Fruit fly (Drosophila melanogaster) whole organism, embryonic: ENCODE data around the gene CG7069.

Experiments used
- Adf1 ChIP-seq: fragments of 200-800 bp; sonication (Bioruptor generic); IDR thresholded peaks from 2 replicates; pipeline ENCODE4 v1.3.6; 2022; ENCODE audit warnings: missing biosample characterization, missing genetic modification characterization
- Atf6 ChIP-seq: fragments of 200-800 bp; sonication (Bioruptor generic); IDR thresholded peaks from 2 replicates; pipeline ENCODE4 v1.3.6; 2022; ENCODE audit warnings: missing biosample characterization, missing genetic modification characterization
- CG10543 ChIP-seq: fragments of 200-800 bp; sonication (Bioruptor generic); optimal IDR thresholded peaks from 3 replicates; lab custom pipeline; 2017; ENCODE audit warnings: missing biosample characterization, mild to moderate bottlenecking, missing genetic modification characterization, moderate library complexity
- CG10654 ChIP-seq: fragments of 200-800 bp; sonication (Bioruptor generic); optimal IDR thresholded peaks from 2 replicates; lab custom pipeline; 2016; ENCODE audit warnings: missing biosample characterization, missing genetic modification characterization
- CG11560 ChIP-seq: fragments of 200-800 bp; sonication (Bioruptor generic); IDR thresholded peaks from 3 replicates; pipeline ENCODE4 v1.3.6; 2022; ENCODE audit warnings: missing biosample characterization, missing genetic modification characterization
- CG14014 ChIP-seq: fragments of 200-800 bp; sonication (Bioruptor generic); IDR thresholded peaks from 2 replicates; pipeline ENCODE4 v1.3.6; 2022; ENCODE audit warnings: missing biosample characterization, missing genetic modification characterization
- CG1529 ChIP-seq: fragments of 200-800 bp; sonication (Bioruptor generic); optimal IDR thresholded peaks from 3 replicates; lab custom pipeline; 2018; ENCODE audit warnings: missing biosample characterization, missing genetic modification characterization
- CG15696 ChIP-seq: fragments of 200-800 bp; sonication (Bioruptor generic); optimal IDR thresholded peaks from 2 replicates; lab custom pipeline; 2019; ENCODE audit warnings: missing biosample characterization, mild to moderate bottlenecking, missing genetic modification characterization, moderate library complexity
- CG2129 ChIP-seq: fragments of 200-800 bp; sonication (Bioruptor generic); IDR thresholded peaks from 2 replicates; pipeline ENCODE4 v1.3.6; 2022; ENCODE audit warnings: missing biosample characterization, missing genetic modification characterization; ENCODE audit not compliant: partially characterized antibody
- CG2199 ChIP-seq: fragments of 200-800 bp; sonication (Bioruptor generic); IDR thresholded peaks from 3 replicates; pipeline ENCODE4 v1.3.6; 2022; ENCODE audit warnings: missing biosample characterization, missing genetic modification characterization
- CG3065 ChIP-seq: fragments of 200-800 bp; sonication (Bioruptor generic); optimal IDR thresholded peaks from 2 replicates; lab custom pipeline; 2016; ENCODE audit warnings: missing biosample characterization, missing genetic modification characterization
- CG32767 ChIP-seq: fragments of 200-800 bp; sonication (Bioruptor generic); IDR thresholded peaks from 2 replicates; pipeline ENCODE4 v1.3.6; 2022; ENCODE audit warnings: missing biosample characterization, missing genetic modification characterization
- CG42726 ChIP-seq: fragments of 200-800 bp; sonication (Bioruptor generic); IDR thresholded peaks from 2 replicates; pipeline ENCODE4 v1.3.6; 2022; ENCODE audit warnings: missing biosample characterization, missing genetic modification characterization; ENCODE audit not compliant: partially characterized antibody
- CG4404 ChIP-seq: fragments of 200-800 bp; sonication (Bioruptor generic); IDR thresholded peaks from 2 replicates; pipeline ENCODE4 v1.3.6; 2022; ENCODE audit warnings: missing biosample characterization, missing genetic modification characterization
- CG4820 ChIP-seq: fragments of 200-800 bp; sonication (Bioruptor generic); optimal IDR thresholded peaks from 3 replicates; lab custom pipeline; 2016; ENCODE audit warnings: missing biosample characterization, missing genetic modification characterization
- CG6272 ChIP-seq: fragments of 200-800 bp; sonication (Bioruptor generic); IDR thresholded peaks from 2 replicates; pipeline ENCODE4 v1.3.6; 2022; ENCODE audit warnings: missing biosample characterization, missing genetic modification characterization
- CG7786 ChIP-seq: fragments of 200-800 bp; sonication (Bioruptor generic); optimal IDR thresholded peaks from 2 replicates; lab custom pipeline; 2016; ENCODE audit warnings: missing biosample characterization, missing genetic modification characterization
- CkIIα-i1 ChIP-seq: fragments of 200-800 bp; sonication (Bioruptor generic); IDR thresholded peaks from 2 replicates; pipeline ENCODE4 v1.3.6; 2022; ENCODE audit warnings: missing biosample characterization, missing genetic modification characterization
- CrebB ChIP-seq: fragments of 200-800 bp; sonication (Bioruptor generic); optimal IDR thresholded peaks from 3 replicates; lab custom pipeline; 2018; ENCODE audit warnings: missing biosample characterization, mild to moderate bottlenecking, missing genetic modification characterization
- Dip2 ChIP-seq: fragments of 200-800 bp; sonication (Bioruptor generic); IDR thresholded peaks from 2 replicates; pipeline ENCODE4 v1.3.6; 2022; ENCODE audit warnings: missing biosample characterization, missing genetic modification characterization
- Ets65A ChIP-seq: fragments of 200-800 bp; sonication (Bioruptor generic); peaks from one replicate; lab custom pipeline; 2016; ENCODE audit warnings: missing biosample characterization, missing genetic modification characterization
- H15 ChIP-seq: fragments of 200-800 bp; sonication (Bioruptor generic); IDR thresholded peaks from 3 replicates; pipeline ENCODE4 v1.3.6; 2022; ENCODE audit warnings: missing biosample characterization, missing genetic modification characterization
- Max ChIP-seq: fragments of 200-800 bp; sonication (Bioruptor generic); optimal IDR thresholded peaks from 2 replicates; lab custom pipeline; 2016; ENCODE audit warnings: missing biosample characterization, mild to moderate bottlenecking, missing genetic modification characterization
- NK7.1 ChIP-seq: fragments of 200-800 bp; sonication (Bioruptor generic); optimal IDR thresholded peaks from 3 replicates; lab custom pipeline; 2016; ENCODE audit warnings: missing biosample characterization, missing genetic modification characterization
- Nf-YA ChIP-seq: fragments of 200-800 bp; sonication (Bioruptor generic); IDR thresholded peaks from 2 replicates; pipeline ENCODE4 v1.3.6; 2022; ENCODE audit warnings: missing biosample characterization, missing genetic modification characterization
- Six4 ChIP-seq: fragments of 200-800 bp; sonication (Bioruptor generic); optimal IDR thresholded peaks from 2 replicates; lab custom pipeline; 2016; ENCODE audit warnings: missing biosample characterization, missing genetic modification characterization
- Stat92E ChIP-seq, 3 experiments: fragments of >200 bp in 2 of 3; fragments of 200-800 bp in 1 of 3; sonication (Bioruptor generic) in 1 of 3; optimal IDR thresholded peaks; 2 replicates each; lab custom pipeline; 2017 to 2019; ENCODE audit warnings: missing biosample characterization in 3 of 3, missing genetic modification characterization in 3 of 3, mild to moderate bottlenecking in 1 of 3, moderate library complexity in 1 of 3
- Taf1 ChIP-seq: fragments of 200-800 bp; sonication (Bioruptor generic); IDR thresholded peaks from 2 replicates; pipeline ENCODE4 v1.3.6; 2022; ENCODE audit warnings: missing biosample characterization, missing genetic modification characterization
- Tbp ChIP-seq: fragments of >200 bp; optimal IDR thresholded peaks from 2 replicates; lab custom pipeline; 2018; ENCODE audit warnings: missing biosample characterization, missing genetic modification characterization
- ash1 ChIP-seq: fragments of 200-800 bp; sonication (Bioruptor generic); optimal IDR thresholded peaks from 2 replicates; lab custom pipeline; 2018; ENCODE audit warnings: missing biosample characterization, mild to moderate bottlenecking, missing genetic modification characterization
- bbx ChIP-seq: fragments of 200-800 bp; sonication (Bioruptor generic); IDR thresholded peaks from 2 replicates; pipeline ENCODE4 v1.3.6; 2022; ENCODE audit warnings: missing biosample characterization, missing genetic modification characterization; ENCODE audit not compliant: partially characterized antibody
- btn ChIP-seq: fragments of 200-800 bp; sonication (Bioruptor generic); optimal IDR thresholded peaks from 2 replicates; lab custom pipeline; 2016; ENCODE audit warnings: missing biosample characterization, missing genetic modification characterization
- corto ChIP-seq: fragments of 200-800 bp; sonication (Bioruptor generic); optimal IDR thresholded peaks from 2 replicates; lab custom pipeline; 2016; ENCODE audit warnings: missing biosample characterization, mild to moderate bottlenecking, missing genetic modification characterization, moderate library complexity
- croc ChIP-seq: fragments of 200-800 bp; sonication (Bioruptor generic); conservative IDR thresholded peaks from 3 replicates; pipeline ENCODE4 v1.3.6; 2022; ENCODE audit warnings: missing biosample characterization, missing genetic modification characterization
- fd64A ChIP-seq: fragments of 200-800 bp; sonication (Bioruptor generic); optimal IDR thresholded peaks from 3 replicates; lab custom pipeline; 2018; ENCODE audit warnings: missing biosample characterization, mild to moderate bottlenecking, missing genetic modification characterization
- grn ChIP-seq: fragments of 200-800 bp; sonication (Bioruptor generic); optimal IDR thresholded peaks from 3 replicates; lab custom pipeline; 2017; ENCODE audit warnings: missing biosample characterization, missing genetic modification characterization
- ham ChIP-seq: fragments of 200-800 bp; sonication (Bioruptor generic); IDR thresholded peaks from 2 replicates; pipeline ENCODE4 v1.3.6; 2022; ENCODE audit warnings: missing biosample characterization, missing genetic modification characterization
- insv ChIP-seq, 2 experiments: fragments of 200-800 bp; sonication (Bioruptor generic); optimal IDR thresholded peaks; 3 replicates each; lab custom pipeline; 2016 to 2018; ENCODE audit warnings: missing biosample characterization in 2 of 2, missing genetic modification characterization in 2 of 2
- kah ChIP-seq: fragments of 200-800 bp; sonication (Bioruptor generic); optimal IDR thresholded peaks from 2 replicates; lab custom pipeline; 2018; ENCODE audit warnings: missing biosample characterization, mild to moderate bottlenecking, missing genetic modification characterization
- luna ChIP-seq: fragments of 200-800 bp; sonication (Bioruptor generic); optimal IDR thresholded peaks from 2 replicates; lab custom pipeline; 2016; ENCODE audit warnings: missing biosample characterization, missing genetic modification characterization
- mam ChIP-seq: fragments of 200-800 bp; sonication (Bioruptor generic); optimal IDR thresholded peaks from 3 replicates; lab custom pipeline; 2016; ENCODE audit warnings: missing biosample characterization, missing genetic modification characterization
- mld ChIP-seq: fragments of 200-800 bp; sonication (Bioruptor generic); IDR thresholded peaks from 3 replicates; pipeline ENCODE4 v1.3.6; 2022; ENCODE audit warnings: missing biosample characterization, missing genetic modification characterization; ENCODE audit not compliant: partially characterized antibody
- peb ChIP-seq: fragments of 200-800 bp; sonication (Bioruptor generic); IDR thresholded peaks from 2 replicates; pipeline ENCODE4 v1.3.6; 2022; ENCODE audit warnings: missing biosample characterization, missing genetic modification characterization
- pum ChIP-seq: fragments of 200-800 bp; sonication (Bioruptor generic); optimal IDR thresholded peaks from 2 replicates; lab custom pipeline; 2016; ENCODE audit warnings: missing biosample characterization, missing genetic modification characterization
- sd ChIP-seq: fragments of 200-800 bp; sonication (Bioruptor generic); optimal IDR thresholded peaks from 3 replicates; lab custom pipeline; 2018; ENCODE audit warnings: missing biosample characterization, mild to moderate bottlenecking, missing genetic modification characterization, moderate library complexity
- sna ChIP-seq: fragments of 200-800 bp; sonication (Bioruptor generic); IDR thresholded peaks from 2 replicates; pipeline ENCODE4 v1.3.6; 2022; ENCODE audit warnings: missing biosample characterization, missing genetic modification characterization; ENCODE audit not compliant: partially characterized antibody
- sqz ChIP-seq: fragments of 200-800 bp; sonication (Bioruptor generic); optimal IDR thresholded peaks from 3 replicates; lab custom pipeline; 2018; ENCODE audit warnings: missing biosample characterization, mild to moderate bottlenecking, missing genetic modification characterization
- stc ChIP-seq: fragments of 200-800 bp; sonication (Bioruptor generic); IDR thresholded peaks from 2 replicates; pipeline ENCODE4 v1.3.6; 2022; ENCODE audit warnings: missing biosample characterization, missing genetic modification characterization
- stwl ChIP-seq: fragments of 200-800 bp; sonication (Bioruptor generic); optimal IDR thresholded peaks from 3 replicates; lab custom pipeline; 2018; ENCODE audit warnings: missing biosample characterization, mild to moderate bottlenecking, missing genetic modification characterization, moderate library complexity
- tx ChIP-seq: fragments of 200-800 bp; sonication (Bioruptor generic); optimal IDR thresholded peaks from 2 replicates; lab custom pipeline; 2016; ENCODE audit warnings: missing biosample characterization, missing genetic modification characterization
- yki ChIP-seq: fragments of >200 bp; optimal IDR thresholded peaks from 3 replicates; lab custom pipeline; 2018
- zfh2 ChIP-seq: fragments of 200-800 bp; sonication (Bioruptor generic); optimal IDR thresholded peaks from 2 replicates; lab custom pipeline; 2016; ENCODE audit warnings: missing biosample characterization, missing genetic modification characterization

The CG7069 gene

dm6 chr3R:22411879-22412587, 39.4 kb downstream of the CG7069 start:
- TF ChIP-seq CG10654 (GFP tag; lab: Kevin White, UChicago) (no peak), CG4404 (no peak), ash1 (GFP tag; lab: Kevin White, UChicago) (no peak), Max (GFP tag; lab: Kevin White, UChicago) (no peak), sqz (no peak), CG14014 (no peak), pum (no peak), CG11560 (tag; lab: Robert Waterston, UW) (no peak), tx (GFP tag; lab: Kevin White, UChicago) (no peak), CG7786 (GFP tag; lab: Kevin White, UChicago) (no peak), Atf6 (GFP tag; lab: Robert Waterston, UW) (0 out of 2 replicates have a peak, but pooled peaks have one; percentile 8), CG15696 (tag; lab: Kevin White, UChicago) (no peak), Dip2 (GFP tag; lab: Robert Waterston, UW) (no peak), insv (GFP tag; optimal IDR thresholded peaks at IDR 0.05; lab: Kevin White, UChicago) (no peak), Taf1 (GFP tag; lab: Robert Waterston, UW) (no peak), Nf-YA (GFP tag; lab: Robert Waterston, UW) (no peak), ham (GFP tag; lab: Robert Waterston, UW) (no peak), CkIIα-i1 (GFP tag; lab: Robert Waterston, UW) (no peak), btn (no peak), stc (GFP tag; lab: Robert Waterston, UW) (no peak), fd64A (GFP tag; lab: Kevin White, UChicago) (peak; percentile 9), Stat92E (GFP tag; optimal IDR thresholded peaks at IDR 0.05; lab: Kevin White, UChicago) (no peak), mam (GFP tag; lab: Kevin White, UChicago) (no peak), kah (GFP tag; lab: Kevin White, UChicago) (no peak), peb (GFP tag; lab: Robert Waterston, UW) (no peak), CG4820 (GFP tag; lab: Kevin White, UChicago) (no peak), stwl (tag; lab: Kevin White, UChicago) (no peak), CG6272 (GFP tag; lab: Robert Waterston, UW) (no peak), CG2199 (no peak), CG32767 (GFP tag; lab: Robert Waterston, UW) (no peak), sna (GFP tag; lab: Robert Waterston, UW) (no peak), luna (GFP tag; lab: Kevin White, UChicago) (no peak), CG42726 (GFP tag; lab: Robert Waterston, UW) (no peak), NK7.1 (GFP tag; lab: Kevin White, UChicago) (no peak), Six4 (no peak), zfh2 (GFP tag; lab: Kevin White, UChicago) (no peak), CrebB (tag; lab: Kevin White, UChicago) (no peak), sd (tag; lab: Kevin White, UChicago) (peak; percentile 56), corto (GFP tag; lab: Kevin White, UChicago) (no peak), H15 (GFP tag; lab: Robert Waterston, UW) (no peak), CG3065 (GFP tag; lab: Kevin White, UChicago) (no peak), mld (GFP tag; lab: Robert Waterston, UW) (no peak), croc (GFP tag; lab: Robert Waterston, UW) (no peak), grn (GFP tag; lab: Kevin White, UChicago) (peak; percentile 58), bbx (GFP tag; lab: Robert Waterston, UW) (no peak), CG10543 (GFP tag; lab: Kevin White, UChicago) (peak; percentile 45), Tbp (GFP tag; lab: Kevin White, UChicago) (no peak), yki (lab: Kevin White, UChicago) (no peak), Ets65A (GFP tag; lab: Kevin White, UChicago) (no peak), CG2129 (no peak), CG1529 (no peak), Adf1 (GFP tag; lab: Robert Waterston, UW) (peak; percentile 11; the same call in 1 of the 2 replicates)
